Worm (Caenorhabditis elegans): Measurements from ENCODE around the gene ceh-58.

- TF ChIP-seq ces-1 (GFP tag; optimal IDR thresholded peaks at IDR 0.05) (no peak), ztf-11 (tag; optimal IDR thresholded peaks at IDR 0.05) (no peak), elt-1 (tag; optimal IDR thresholded peaks at IDR 0.05; ENCODE audit: borderline replicate concordance, insufficient read depth) (no peak), elt-3 (tag; optimal IDR thresholded peaks at IDR 0.05) (no peak), hlh-1 (tag; optimal IDR thresholded peaks at IDR 0.05) (no peak), drap-1 (GFP tag; optimal IDR thresholded peaks at IDR 0.05) (no peak), nhr-237 (tag; optimal IDR thresholded peaks at IDR 0.05) (no peak), ceh-83 (GFP tag; optimal IDR thresholded peaks at IDR 0.05) (no peak), nhr-12 (tag; optimal IDR thresholded peaks at IDR 0.05) (no peak), unc-120 (tag; optimal IDR thresholded peaks at IDR 0.05; ENCODE audit: poor library complexity, severe bottlenecking) (no peak)
Observed at ce11 chrII:10345012-10345411, 24.4 kb downstream of the ceh-58 start, which contains the start of gene pro-2.
